Worm (Caenorhabditis elegans) whole organism, mixed stage, embryonic: Measurements from ENCODE around the gene inft-2.

Experiments
- blmp-1 ChIP-seq: fragments of 150-350 bp; optimal IDR thresholded peaks from 2 replicates; lab custom pipeline; 2014; ENCODE audit warnings: missing biosample characterization, missing genetic modification characterization
- nhr-237 ChIP-seq: fragments of 150-350 bp; optimal IDR thresholded peaks from 2 replicates; lab custom pipeline; 2014; ENCODE audit warnings: missing biosample characterization, missing genetic modification characterization

DNA sequence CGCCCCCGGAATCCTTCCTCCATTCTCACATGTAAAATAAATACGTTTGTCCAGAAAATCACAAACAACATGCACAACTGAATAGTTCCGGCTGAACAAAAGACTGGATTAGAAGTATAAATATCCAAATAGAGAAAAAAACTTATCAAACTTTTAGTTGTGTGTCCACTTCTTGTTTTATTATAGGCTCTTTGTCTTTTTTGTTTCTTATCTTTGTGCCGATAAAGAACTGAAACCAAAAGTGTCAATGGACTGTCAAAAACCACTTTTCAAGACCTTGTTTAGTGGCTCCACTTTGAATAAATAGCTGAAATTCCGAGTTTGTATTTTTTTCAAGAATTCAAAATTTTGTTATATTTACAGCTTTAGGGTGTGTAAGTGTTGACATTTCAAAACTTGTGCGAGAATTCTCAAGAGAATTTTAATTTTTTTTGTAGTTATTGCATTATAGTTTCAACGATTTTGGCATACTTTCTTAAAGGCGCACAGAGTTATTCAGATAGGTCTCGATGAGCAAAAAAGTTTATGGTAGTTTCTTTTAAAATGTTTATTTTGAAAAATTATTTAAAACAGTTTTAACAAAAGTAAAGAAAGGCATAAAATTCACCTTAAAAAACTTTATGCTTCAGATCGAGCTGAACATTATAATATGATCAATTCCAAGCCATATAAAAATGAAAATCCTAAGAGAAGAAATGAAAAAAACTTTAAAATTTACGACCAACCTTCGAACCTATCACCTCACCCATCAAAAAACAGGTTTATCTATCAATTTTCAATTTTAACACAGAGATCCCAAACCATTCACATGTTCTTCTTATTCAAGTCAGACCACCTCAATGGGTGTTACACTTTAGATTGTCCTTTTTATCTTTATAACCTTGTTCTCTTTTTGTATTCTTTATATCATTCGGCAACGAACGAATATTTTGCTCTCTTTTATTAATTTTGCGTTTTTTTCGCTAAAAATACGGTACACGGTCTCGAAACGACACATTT lies 44.3 kb downstream of the inft-2 start:
- TF ChIP-seq blmp-1 (tag; lab: Kevin White, UChicago) (no peak), nhr-237 (tag; lab: Kevin White, UChicago) (no peak)
